Worm (Caenorhabditis elegans) whole organism, late embryonic: ENCODE results near the gene nhr-147.

Experiments used
- C08G9.2 ChIP-seq: sonication (generic microtip); optimal IDR thresholded peaks from 2 replicates; lab custom pipeline; 2016; ENCODE audit warnings: mild to moderate bottlenecking, missing genetic modification characterization, moderate library complexity, missing compliant biosample characterization
- C38D4.7 ChIP-seq: fragments of 200-800 bp; sonication (Bioruptor generic); optimal IDR thresholded peaks from 2 replicates; lab custom pipeline; 2018; ENCODE audit warnings: mild to moderate bottlenecking, missing genetic modification characterization, moderate library complexity, missing compliant biosample characterization
- Y22D7AL.16 ChIP-seq: sonication (generic microtip); optimal IDR thresholded peaks from 2 replicates; lab custom pipeline; 2016; ENCODE audit warnings: missing genetic modification characterization, missing compliant biosample characterization
- ahr-1 ChIP-seq: sonication (generic microtip); optimal IDR thresholded peaks from 2 replicates; lab custom pipeline; 2016; ENCODE audit warnings: missing genetic modification characterization, missing compliant biosample characterization
- ceh-18 ChIP-seq: sonication (generic microtip); optimal IDR thresholded peaks from 2 replicates; lab custom pipeline; 2016; ENCODE audit warnings: missing genetic modification characterization, missing compliant biosample characterization
- ceh-19 ChIP-seq: fragments of 200-800 bp; sonication (Bioruptor generic); optimal IDR thresholded peaks from 2 replicates; lab custom pipeline; 2018; ENCODE audit warnings: mild to moderate bottlenecking, missing genetic modification characterization, missing compliant biosample characterization
- ceh-2 ChIP-seq: sonication (generic microtip); optimal IDR thresholded peaks from 2 replicates; lab custom pipeline; 2016; ENCODE audit warnings: missing genotype, missing genetic modification characterization, missing compliant biosample characterization
- ceh-24 ChIP-seq: sonication (generic microtip); optimal IDR thresholded peaks from 2 replicates; lab custom pipeline; 2016; ENCODE audit warnings: mild to moderate bottlenecking, missing genetic modification characterization, missing compliant biosample characterization
- ceh-30 ChIP-seq: fragments of 150-350 bp; optimal IDR thresholded peaks from 2 replicates; lab custom pipeline; 2014; ENCODE audit warnings: missing biosample characterization, missing genetic modification characterization
- ceh-31 ChIP-seq: sonication (generic microtip); optimal IDR thresholded peaks from 2 replicates; lab custom pipeline; 2016; ENCODE audit warnings: missing genetic modification characterization, missing compliant biosample characterization
- ceh-34 ChIP-seq: sonication (generic microtip); optimal IDR thresholded peaks from 2 replicates; lab custom pipeline; 2016; ENCODE audit warnings: mild to moderate bottlenecking, missing genetic modification characterization, missing compliant biosample characterization
- ceh-48 ChIP-seq: sonication (generic microtip); optimal IDR thresholded peaks from 2 replicates; lab custom pipeline; 2016; ENCODE audit warnings: missing genetic modification characterization, inconsistent platforms, missing compliant biosample characterization
- ceh-9 ChIP-seq: sonication (generic microtip); optimal IDR thresholded peaks from 2 replicates; lab custom pipeline; 2016; ENCODE audit warnings: mild to moderate bottlenecking, missing genetic modification characterization, inconsistent platforms, missing compliant biosample characterization
- dmd-4 ChIP-seq: sonication (generic microtip); optimal IDR thresholded peaks from 2 replicates; lab custom pipeline; 2016; ENCODE audit warnings: borderline replicate concordance, missing genetic modification characterization, missing compliant biosample characterization
- dve-1 ChIP-seq: sonication (generic microtip); optimal IDR thresholded peaks from 2 replicates; lab custom pipeline; 2017; ENCODE audit warnings: antibody characterized with exemption, mild to moderate bottlenecking, missing genetic modification characterization, missing compliant biosample characterization
- elt-2 ChIP-seq: sonication (generic microtip); optimal IDR thresholded peaks from 2 replicates; lab custom pipeline; 2016; ENCODE audit warnings: missing genetic modification reagents, missing genetic modification characterization, missing compliant biosample characterization
- elt-4 ChIP-seq: sonication (generic microtip); optimal IDR thresholded peaks from 2 replicates; lab custom pipeline; 2016; ENCODE audit warnings: missing genetic modification characterization, missing compliant biosample characterization
- fax-1 ChIP-seq: sonication (generic microtip); optimal IDR thresholded peaks from 2 replicates; lab custom pipeline; 2016; ENCODE audit warnings: missing genotype, missing genetic modification characterization, missing compliant biosample characterization
- fkh-10 ChIP-seq: fragments of 150-350 bp; optimal IDR thresholded peaks from 2 replicates; lab custom pipeline; 2014; ENCODE audit warnings: missing biosample characterization, missing genetic modification reagents, missing genetic modification characterization
- fkh-6 ChIP-seq: sonication (generic microtip); optimal IDR thresholded peaks from 2 replicates; lab custom pipeline; 2016; ENCODE audit warnings: missing genetic modification characterization, missing compliant biosample characterization
- gmeb-2 ChIP-seq: sonication (generic microtip); optimal IDR thresholded peaks from 2 replicates; lab custom pipeline; 2016; ENCODE audit warnings: missing genetic modification characterization, inconsistent platforms, missing compliant biosample characterization
- hlh-13 ChIP-seq: fragments of 200-800 bp; sonication (Bioruptor generic); optimal IDR thresholded peaks from 2 replicates; lab custom pipeline; 2018; ENCODE audit warnings: mild to moderate bottlenecking, missing genetic modification characterization, missing compliant biosample characterization
- lin-11 ChIP-seq: fragments of 200-800 bp; sonication (Bioruptor generic); optimal IDR thresholded peaks from 2 replicates; lab custom pipeline; 2018; ENCODE audit warnings: mild to moderate bottlenecking, missing genetic modification characterization, missing compliant biosample characterization
- mec-3 ChIP-seq: sonication (generic microtip); optimal IDR thresholded peaks from 2 replicates; lab custom pipeline; 2016; ENCODE audit warnings: borderline replicate concordance, missing genetic modification characterization, missing compliant biosample characterization
- nhr-11 ChIP-seq: fragments of 150-350 bp; optimal IDR thresholded peaks from 2 replicates; lab custom pipeline; 2014; ENCODE audit warnings: missing biosample characterization, missing genetic modification characterization
- npax-4 ChIP-seq: sonication (generic microtip); optimal IDR thresholded peaks from 2 replicates; lab custom pipeline; 2016; ENCODE audit warnings: missing genetic modification characterization, missing compliant biosample characterization
- odd-2 ChIP-seq: sonication (generic microtip); optimal IDR thresholded peaks from 2 replicates; lab custom pipeline; 2017; ENCODE audit warnings: antibody characterized with exemption, mild to moderate bottlenecking, missing genetic modification characterization, missing compliant biosample characterization
- pag-3 ChIP-seq: sonication (generic microtip); optimal IDR thresholded peaks from 2 replicates; lab custom pipeline; 2016; ENCODE audit warnings: missing compliant biosample characterization, missing genetic modification characterization, borderline replicate concordance
- pat-9 ChIP-seq: fragments of 200-800 bp; sonication (Bioruptor generic); optimal IDR thresholded peaks from 2 replicates; lab custom pipeline; 2018; ENCODE audit warnings: mild to moderate bottlenecking, missing genetic modification characterization, moderate library complexity, missing compliant biosample characterization
- pax-1 ChIP-seq: fragments of 150-350 bp; optimal IDR thresholded peaks from 2 replicates; lab custom pipeline; 2014; ENCODE audit warnings: missing biosample characterization, missing genetic modification characterization
- pha-2 ChIP-seq: sonication (generic microtip); optimal IDR thresholded peaks from 2 replicates; lab custom pipeline; 2017; ENCODE audit warnings: mild to moderate bottlenecking, missing genetic modification characterization, missing compliant biosample characterization
- pha-4 ChIP-seq: fragments of 150-350 bp; optimal IDR thresholded peaks from 2 replicates; lab custom pipeline; 2018; ENCODE audit warnings: missing biosample characterization, missing genetic modification reagents, missing genetic modification characterization
- pros-1 ChIP-seq: fragments of 150-350 bp; optimal IDR thresholded peaks from 2 replicates; lab custom pipeline; 2014; ENCODE audit warnings: missing biosample characterization, missing genetic modification reagents, missing genetic modification characterization
- ref-2 ChIP-seq: sonication (generic microtip); optimal IDR thresholded peaks from 2 replicates; lab custom pipeline; 2016; ENCODE audit warnings: missing genetic modification characterization, missing compliant biosample characterization
- sox-2 ChIP-seq: fragments of 200-800 bp; sonication (Bioruptor generic); IDR thresholded peaks from 2 replicates; pipeline ENCODE4 v1.3.6; 2022; ENCODE audit warnings: missing genetic modification reagents, missing genetic modification characterization, missing compliant biosample characterization
- syd-9 ChIP-seq: sonication (generic microtip); optimal IDR thresholded peaks from 2 replicates; lab custom pipeline; 2016; ENCODE audit warnings: mild to moderate bottlenecking, missing genetic modification characterization, moderate library complexity, missing compliant biosample characterization
- tbx-2 ChIP-seq: sonication (generic microtip); optimal IDR thresholded peaks from 2 replicates; lab custom pipeline; 2016; ENCODE audit warnings: missing genetic modification characterization, missing compliant biosample characterization
- unc-42 ChIP-seq: sonication (generic microtip); optimal IDR thresholded peaks from 2 replicates; lab custom pipeline; 2016; ENCODE audit warnings: missing genotype, missing genetic modification characterization, missing compliant biosample characterization
- unc-86 ChIP-seq: sonication (generic microtip); optimal IDR thresholded peaks from 2 replicates; lab custom pipeline; 2016; ENCODE audit warnings: missing genetic modification characterization, missing compliant biosample characterization

nhr-147 gene

ce11 chrV:7361673-7362072 is 16.1 kb downstream of the nhr-147 start, which contains the start of gene cyp-35A1:
Gene cyp-35A1, minus strand, starts transcription at chrV:7361773.
- no peak for TF ChIP-seq pha-4 (tag; lab: Kevin White, UChicago)

DNA sequence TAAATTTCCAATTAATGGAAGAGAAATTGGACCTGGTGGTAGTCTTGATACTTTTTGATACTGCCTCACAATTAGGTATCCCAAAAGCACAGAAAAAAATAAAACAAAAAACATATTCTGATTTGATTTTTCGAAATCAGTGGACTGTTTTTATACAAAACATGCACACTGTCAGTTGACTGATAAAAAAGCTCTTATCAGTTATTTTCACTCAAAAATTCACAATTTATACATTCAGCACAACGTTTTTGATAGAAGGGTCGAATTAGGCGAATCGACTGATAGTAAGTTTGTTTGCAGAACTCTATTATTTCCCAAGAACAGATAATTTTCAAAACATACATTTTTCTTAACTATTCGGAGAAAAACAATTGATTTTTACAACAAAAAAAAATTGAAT is 18.5 kb downstream of the nhr-147 start, which contains the start of gene cyp-35A2:
cyp-35A2 (minus strand) TSS at position 124 of the 400 bp plus-strand sequence.
- TF ChIP-seq elt-2 (tag; lab: Kevin White, UChicago) (peak; percentile 64), ceh-9 (tag; lab: Kevin White, UChicago) (no peak)

- TF ChIP-seq sox-2 (GFP tag; lab: Robert Waterston, UW) (no peak), tbx-2 (tag; lab: Kevin White, UChicago) (no peak), Y22D7AL.16 (no peak), ceh-9 (tag; lab: Kevin White, UChicago) (no peak), C08G9.2 (no peak), gmeb-2 (tag; lab: Kevin White, UChicago) (no peak), pha-2 (tag; lab: Kevin White, UChicago) (no peak), pag-3 (no peak), mec-3 (tag; lab: Kevin White, UChicago) (no peak), odd-2 (tag; lab: Kevin White, UChicago) (no peak), pros-1 (no peak), lin-11 (no peak), unc-42 (tag; lab: Kevin White, UChicago) (no peak), ceh-31 (tag; lab: Kevin White, UChicago) (no peak), ceh-48 (tag; lab: Kevin White, UChicago) (no peak)
Observed at ce11 chrV:7364951-7365350, 19.4 kb downstream of the nhr-147 start, which contains the start of gene exc-13. Gene exc-13, plus strand, starts transcription at chrV:7365251.

DNA sequence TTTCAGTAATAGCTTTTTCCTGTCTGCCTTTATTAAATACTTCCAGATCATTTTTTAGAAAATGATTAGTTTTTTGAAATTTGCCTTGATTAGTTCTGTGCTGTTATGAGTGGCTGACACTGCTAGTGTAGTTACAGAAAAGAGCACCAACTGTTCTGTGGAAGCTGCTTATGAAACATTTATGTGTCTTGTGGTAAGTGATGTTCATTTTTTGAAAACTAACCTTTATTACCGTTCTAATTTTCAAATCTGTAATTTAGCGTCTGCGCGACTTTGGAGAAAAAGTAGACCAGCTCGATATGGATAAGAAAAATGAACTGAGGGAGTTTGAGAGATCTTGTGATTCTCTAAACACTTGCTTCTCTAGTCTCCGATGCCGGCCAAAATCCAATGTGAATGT is 24.0 kb downstream of the nhr-147 start, which contains the start of gene srj-14:
srj-14 (plus strand) TSS at position 131 of the 400 bp plus-strand sequence.
- TF ChIP-seq unc-86 (tag; lab: Kevin White, UChicago) (no peak), hlh-13 (no peak), ceh-19 (GFP tag; lab: Kevin White, UChicago) (no peak), npax-4 (no peak), ahr-1 (no peak), ref-2 (no peak), ceh-34 (tag; lab: Kevin White, UChicago) (no peak), odd-2 (tag; lab: Kevin White, UChicago) (no peak), mec-3 (tag; lab: Kevin White, UChicago) (no peak), pax-1 (no peak), dmd-4 (no peak), ceh-24 (no peak), C38D4.7 (no peak), pros-1 (no peak), elt-4 (tag; lab: Kevin White, UChicago) (no peak), syd-9 (tag; lab: Kevin White, UChicago) (no peak), pat-9 (tag; lab: Kevin White, UChicago) (no peak)
- TF ChIP-seq, all 69 proteins: peak for 0

DNA sequence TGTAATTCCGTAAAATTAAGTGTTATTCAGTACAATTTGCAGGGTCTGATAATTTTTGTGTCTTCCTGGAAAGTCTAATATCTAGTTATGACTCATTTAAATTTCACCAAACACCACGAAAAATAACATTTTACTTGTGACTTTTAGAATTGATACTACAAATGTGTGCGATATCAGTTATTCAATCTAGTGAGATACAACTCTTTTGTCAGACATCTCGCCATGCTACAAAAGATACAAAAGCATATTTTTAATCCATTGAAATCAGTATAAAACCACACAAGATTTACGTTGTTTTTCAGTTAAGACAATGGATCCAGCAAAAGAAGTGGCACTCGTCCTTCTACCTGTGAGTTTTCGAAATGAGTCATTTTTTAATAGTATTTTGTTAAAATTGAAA is 28.5 kb downstream of the nhr-147 start, which contains the start of gene srx-56:
srx-56 (plus strand) TSS at position 301 of the 400 bp plus-strand sequence.
- TF ChIP-seq Y22D7AL.16 = no peak
- TF ChIP-seq ceh-30 (tag; lab: Kevin White, UChicago) = no peak
- TF ChIP-seq fkh-6 (tag; lab: Kevin White, UChicago) = no peak
- TF ChIP-seq ceh-2 = no peak
- TF ChIP-seq fax-1 = no peak
- TF ChIP-seq nhr-11 (tag; lab: Kevin White, UChicago) = no peak
- TF ChIP-seq fkh-10 = no peak
- TF ChIP-seq ceh-9 (tag; lab: Kevin White, UChicago) = no peak
- no peak for TF ChIP-seq ceh-18 (tag; lab: Kevin White, UChicago)
- TF ChIP-seq unc-42 (tag; lab: Kevin White, UChicago) = no peak
- TF ChIP-seq lin-11 = no peak
- TF ChIP-seq ceh-24 = no peak
- no peak for TF ChIP-seq ahr-1
- TF ChIP-seq pros-1 = no peak
- TF ChIP-seq gmeb-2 (tag; lab: Kevin White, UChicago) = no peak
- no peak for TF ChIP-seq pha-4 (tag; lab: Kevin White, UChicago)
- TF ChIP-seq dve-1 (tag; lab: Kevin White, UChicago) = no peak
